Fruit fly (Drosophila melanogaster) whole organism, prepupa: ENCODE data around the gene skd.

Experiments
- CG11294 ChIP-seq: fragments of 200-800 bp; sonication (Bioruptor generic); IDR thresholded peaks from 2 replicates; pipeline ENCODE4 v1.3.6; 2022; ENCODE audit warnings: missing biosample characterization, missing genetic modification characterization
- CG11762 ChIP-seq: fragments of 200-800 bp; sonication (Bioruptor generic); optimal IDR thresholded peaks from 3 replicates; lab custom pipeline; 2016; ENCODE audit warnings: missing biosample characterization, missing genetic modification characterization; ENCODE audit not compliant: insufficient read depth
- CG1621 ChIP-seq: fragments of 200-800 bp; sonication (Bioruptor generic); optimal IDR thresholded peaks from 3 replicates; lab custom pipeline; 2018; ENCODE audit warnings: missing biosample characterization, mild to moderate bottlenecking, missing genetic modification characterization
- CG16779 ChIP-seq: fragments of 200-800 bp; sonication (Bioruptor generic); optimal IDR thresholded peaks from 3 replicates; lab custom pipeline; 2017; ENCODE audit warnings: missing biosample characterization, mild to moderate bottlenecking, missing genetic modification characterization
- CG3032 ChIP-seq: fragments of 200-800 bp; optimal IDR thresholded peaks from 2 replicates; lab custom pipeline; 2019; ENCODE audit warnings: missing biosample characterization, mild to moderate bottlenecking, missing genetic modification characterization, moderate library complexity
- CG34406 ChIP-seq: fragments of 200-800 bp; sonication (Bioruptor generic); optimal IDR thresholded peaks from 3 replicates; lab custom pipeline; 2016; ENCODE audit warnings: missing biosample characterization, missing genetic modification characterization
- CG3919 ChIP-seq: fragments of 200-800 bp; sonication (Bioruptor generic); optimal IDR thresholded peaks from 3 replicates; lab custom pipeline; 2016; ENCODE audit warnings: missing biosample characterization, missing genetic modification characterization
- CG4318 ChIP-seq: fragments of 200-800 bp; sonication (Bioruptor generic); optimal IDR thresholded peaks from 3 replicates; lab custom pipeline; 2017; ENCODE audit warnings: missing biosample characterization, mild to moderate bottlenecking, missing genetic modification characterization
- CG6163 ChIP-seq: fragments of 200-800 bp; sonication (Bioruptor generic); IDR thresholded peaks from 3 replicates; pipeline ENCODE4 v1.3.6; 2022; ENCODE audit warnings: missing biosample characterization, missing genetic modification characterization
- CG6276 ChIP-seq: fragments of 200-800 bp; sonication (Bioruptor generic); optimal IDR thresholded peaks from 2 replicates; lab custom pipeline; 2017; ENCODE audit warnings: missing biosample characterization, mild to moderate bottlenecking, missing genetic modification characterization
- CG6792 ChIP-seq: fragments of 200-800 bp; sonication (Bioruptor generic); optimal IDR thresholded peaks from 3 replicates; lab custom pipeline; 2016; ENCODE audit warnings: missing biosample characterization, missing genetic modification characterization
- CG6808 ChIP-seq: fragments of 200-800 bp; sonication (Bioruptor generic); optimal IDR thresholded peaks from 3 replicates; lab custom pipeline; 2017; ENCODE audit warnings: missing biosample characterization, missing genetic modification characterization, mild to moderate bottlenecking, moderate library complexity, missing genetic modification reagents
- CG6854 ChIP-seq: fragments of 200-800 bp; sonication (Bioruptor generic); optimal IDR thresholded peaks from 2 replicates; lab custom pipeline; 2017; ENCODE audit warnings: missing biosample characterization, mild to moderate bottlenecking, missing genetic modification characterization
- CG8119 ChIP-seq: fragments of 200-800 bp; sonication (Bioruptor generic); IDR thresholded peaks from 3 replicates; pipeline ENCODE4 v1.3.6; 2022; ENCODE audit warnings: missing biosample characterization, missing genetic modification characterization
- CG8319 ChIP-seq: fragments of 200-800 bp; sonication (Bioruptor generic); optimal IDR thresholded peaks from 3 replicates; lab custom pipeline; 2016; ENCODE audit warnings: missing biosample characterization, missing genetic modification characterization
- CG9139 ChIP-seq: fragments of 200-800 bp; sonication (Bioruptor generic); optimal IDR thresholded peaks from 3 replicates; lab custom pipeline; 2017; ENCODE audit warnings: missing biosample characterization, mild to moderate bottlenecking, missing genetic modification characterization
- Eip75B ChIP-seq: fragments of 200-800 bp; sonication (Bioruptor generic); optimal IDR thresholded peaks from 3 replicates; lab custom pipeline; 2016; ENCODE audit warnings: missing biosample characterization, missing genetic modification characterization
- Eip78C ChIP-seq: fragments of 200-800 bp; sonication (Bioruptor generic); peaks from one replicate; lab custom pipeline; 2016; ENCODE audit warnings: missing biosample characterization, missing genetic modification characterization
- Eip93F ChIP-seq: fragments of 200-800 bp; sonication (Bioruptor generic); optimal IDR thresholded peaks from 2 replicates; lab custom pipeline; 2016; ENCODE audit warnings: missing biosample characterization, mild to moderate bottlenecking, missing genetic modification characterization
- Ets96B ChIP-seq: fragments of 200-800 bp; optimal IDR thresholded peaks from 2 replicates; lab custom pipeline; 2019; ENCODE audit warnings: missing biosample characterization, mild to moderate bottlenecking, missing genetic modification characterization, moderate library complexity
- Hr38 ChIP-seq: sonication (Bioruptor generic); optimal IDR thresholded peaks from 2 replicates; lab custom pipeline; 2016; ENCODE audit warnings: missing biosample characterization, missing genetic modification characterization
- Lpt ChIP-seq: fragments of 200-800 bp; sonication (Bioruptor generic); optimal IDR thresholded peaks from 3 replicates; lab custom pipeline; 2016; ENCODE audit warnings: missing biosample characterization, missing genetic modification characterization
- Smox ChIP-seq: fragments of 200-800 bp; sonication (Bioruptor generic); optimal IDR thresholded peaks from 3 replicates; lab custom pipeline; 2016; ENCODE audit warnings: missing biosample characterization, missing genetic modification characterization
- Sox102F ChIP-seq: fragments of 200-800 bp; sonication (Bioruptor generic); optimal IDR thresholded peaks from 2 replicates; lab custom pipeline; 2016; ENCODE audit warnings: missing biosample characterization, mild to moderate bottlenecking, missing genetic modification characterization
- Sox15 ChIP-seq: fragments of 200-800 bp; sonication (Bioruptor generic); optimal IDR thresholded peaks from 3 replicates; lab custom pipeline; 2016; ENCODE audit warnings: missing biosample characterization, missing genetic modification characterization
- cyc ChIP-seq: fragments of 200-800 bp; sonication (Bioruptor generic); optimal IDR thresholded peaks from 3 replicates; lab custom pipeline; 2016; ENCODE audit warnings: missing biosample characterization, missing genetic modification characterization
- dac ChIP-seq: fragments of 200-800 bp; sonication (Bioruptor generic); optimal IDR thresholded peaks from 2 replicates; lab custom pipeline; 2017; ENCODE audit warnings: missing biosample characterization, mild to moderate bottlenecking, missing genetic modification characterization
- dsx ChIP-seq: fragments of 200-800 bp; optimal IDR thresholded peaks from 3 replicates; lab custom pipeline; 2019; ENCODE audit warnings: missing biosample characterization, mild to moderate bottlenecking, missing genetic modification characterization, moderate library complexity; ENCODE audit not compliant: poor library complexity, severe bottlenecking
- eg ChIP-seq: fragments of 200-800 bp; sonication (Bioruptor generic); IDR thresholded peaks from 3 replicates; pipeline ENCODE4 v1.3.6; 2022; ENCODE audit warnings: missing biosample characterization, missing genetic modification characterization
- esn ChIP-seq: fragments of 200-800 bp; sonication (Bioruptor generic); optimal IDR thresholded peaks from 2 replicates; lab custom pipeline; 2016; ENCODE audit warnings: missing biosample characterization, mild to moderate bottlenecking, missing genetic modification characterization, moderate library complexity
- fd85E ChIP-seq: fragments of 200-800 bp; sonication (Bioruptor generic); optimal IDR thresholded peaks from 3 replicates; lab custom pipeline; 2016; ENCODE audit warnings: missing biosample characterization, missing genetic modification characterization
- fkh ChIP-seq: fragments of 200-800 bp; sonication (Bioruptor generic); optimal IDR thresholded peaks from 3 replicates; lab custom pipeline; 2017; ENCODE audit warnings: missing biosample characterization, mild to moderate bottlenecking, missing genetic modification characterization, moderate library complexity
- pdm3 ChIP-seq: fragments of 200-800 bp; sonication (Bioruptor generic); optimal IDR thresholded peaks from 3 replicates; lab custom pipeline; 2016; ENCODE audit warnings: missing biosample characterization, missing genetic modification characterization
- salr ChIP-seq, 2 experiments: fragments of 200-800 bp; sonication (Bioruptor generic); optimal IDR thresholded peaks; 3 replicates each; lab custom pipeline; 2016 to 2018; ENCODE audit warnings: missing biosample characterization in 2 of 2, missing genetic modification characterization in 2 of 2, mild to moderate bottlenecking in 1 of 2
- spab ChIP-seq: fragments of 200-800 bp; sonication (Bioruptor generic); optimal IDR thresholded peaks from 2 replicates; lab custom pipeline; 2017; ENCODE audit warnings: missing biosample characterization, mild to moderate bottlenecking, missing genetic modification characterization, missing genetic modification reagents
- ss ChIP-seq, 2 experiments: fragments of 200-800 bp; sonication (Bioruptor generic); optimal IDR thresholded peaks; 2 replicates in 1 of 2; 3 replicates in 1 of 2; lab custom pipeline; 2017 to 2018; ENCODE audit warnings: mild to moderate bottlenecking in 2 of 2, missing biosample characterization in 2 of 2, missing genetic modification characterization in 2 of 2, moderate library complexity in 1 of 2
- svp ChIP-seq: fragments of 200-800 bp; sonication (Bioruptor generic); peaks from one replicate; lab custom pipeline; 2016; ENCODE audit warnings: missing biosample characterization, missing genetic modification characterization
- topi ChIP-seq: fragments of 200-800 bp; sonication (Bioruptor generic); optimal IDR thresholded peaks from 3 replicates; lab custom pipeline; 2016; ENCODE audit warnings: missing biosample characterization, missing genetic modification characterization

skd gene

dm6 chr3L:21014516-21014945 lies 12.7 kb downstream of the skd start:
- peak; percentile 5 for TF ChIP-seq dac (GFP tag; lab: Kevin White, UChicago)
- peak in 1 of 2 experiments; percentile 54 for TF ChIP-seq ss (GFP tag; optimal IDR thresholded peaks at IDR 0.05; lab: Kevin White, UChicago)
- no peak for TF ChIP-seq cyc
- peak; percentile 38 for TF ChIP-seq CG3032
- TF ChIP-seq Eip75B (GFP tag; lab: Kevin White, UChicago): peak; percentile 25
- no peak for TF ChIP-seq salr (GFP tag; optimal IDR thresholded peaks at IDR 0.05; lab: Kevin White, UChicago)
- no peak for TF ChIP-seq CG11294 (GFP tag; lab: Robert Waterston, UW)
- TF ChIP-seq Ets96B (tag; lab: Kevin White, UChicago): peak; percentile 57
- TF ChIP-seq CG6792 (GFP tag; lab: Kevin White, UChicago): no peak
- TF ChIP-seq svp (GFP tag; lab: Kevin White, UChicago): peak; percentile 63
- no peak for TF ChIP-seq CG8319 (GFP tag; lab: Kevin White, UChicago)
- peak; percentile 48 for TF ChIP-seq Lpt (GFP tag; lab: Kevin White, UChicago)
- no peak for TF ChIP-seq Hr38 (GFP tag; lab: Kevin White, UChicago)
- TF ChIP-seq eg: peak; percentile 70; the same call in 2 of the 3 replicates
- TF ChIP-seq CG9139: no peak
- peak; percentile 48 for TF ChIP-seq Eip78C (GFP tag; lab: Kevin White, UChicago)
- peak; percentile 9 for TF ChIP-seq CG16779 (tag; lab: Kevin White, UChicago)
- TF ChIP-seq CG6163: peak; percentile 76
- peak; percentile 10 for TF ChIP-seq Eip93F (GFP tag; lab: Kevin White, UChicago)
- no peak for TF ChIP-seq CG8119
- TF ChIP-seq spab (GFP tag; lab: Kevin White, UChicago): peak; percentile 31
- TF ChIP-seq, all 60 proteins: peak for 13

dm6 chr3L:21013465-21013864 lies 13.8 kb downstream of the skd start:
- no peak for TF ChIP-seq CG11762 (GFP tag; lab: Kevin White, UChicago)
- TF ChIP-seq Sox102F (GFP tag; lab: Kevin White, UChicago): peak; percentile 37
- TF ChIP-seq Ets96B (tag; lab: Kevin White, UChicago): peak; percentile 38
- no peak for TF ChIP-seq Eip78C (GFP tag; lab: Kevin White, UChicago)
- TF ChIP-seq CG8319 (GFP tag; lab: Kevin White, UChicago): peak; percentile 5
- TF ChIP-seq eg: peak; percentile 35; the same call in 1 of the 3 replicates
- TF ChIP-seq CG6854 (GFP tag; lab: Kevin White, UChicago): peak; percentile 67
- TF ChIP-seq ss (GFP tag; optimal IDR thresholded peaks at IDR 0.05; lab: Kevin White, UChicago): peak; percentile 63 to 69
- peak; percentile 78 for TF ChIP-seq CG6163
- peak in 1 of 2 experiments; percentile 30 for TF ChIP-seq salr (GFP tag; optimal IDR thresholded peaks at IDR 0.05; lab: Kevin White, UChicago)
- TF ChIP-seq fd85E (GFP tag; lab: Kevin White, UChicago): no peak
- TF ChIP-seq CG1621: peak; percentile 38
- TF ChIP-seq topi: no peak
- TF ChIP-seq esn: no peak
- no peak for TF ChIP-seq CG34406
- peak; percentile 38; the same call in 1 of the 3 replicates for TF ChIP-seq CG8119
- peak; percentile 12 for TF ChIP-seq Eip93F (GFP tag; lab: Kevin White, UChicago)
- peak; percentile 64 for TF ChIP-seq CG9139
- no peak for TF ChIP-seq CG4318 (GFP tag; lab: Kevin White, UChicago)
- peak; percentile 20 for TF ChIP-seq CG6276 (GFP tag; lab: Kevin White, UChicago)
- TF ChIP-seq CG11294 (GFP tag; lab: Robert Waterston, UW): no peak
- TF ChIP-seq Sox15: no peak
- TF ChIP-seq pdm3 (GFP tag; lab: Kevin White, UChicago): no peak
- TF ChIP-seq spab (GFP tag; lab: Kevin White, UChicago): peak; percentile 17
- peak; percentile 70 for TF ChIP-seq dsx (GFP tag; lab: Kevin White, UChicago)
- TF ChIP-seq CG6808 (GFP tag; lab: Kevin White, UChicago): peak; percentile 65
- no peak for TF ChIP-seq fkh
- TF ChIP-seq CG3919 (GFP tag; lab: Kevin White, UChicago): peak; percentile 25
- no peak for TF ChIP-seq Smox (GFP tag; lab: Kevin White, UChicago)
